Worm (Caenorhabditis elegans): ENCODE measurements around the gene Y52E8A.2.
A peak's percentile ranks its signal among the peaks of the same experiment; 100 is the strongest.

DNA sequence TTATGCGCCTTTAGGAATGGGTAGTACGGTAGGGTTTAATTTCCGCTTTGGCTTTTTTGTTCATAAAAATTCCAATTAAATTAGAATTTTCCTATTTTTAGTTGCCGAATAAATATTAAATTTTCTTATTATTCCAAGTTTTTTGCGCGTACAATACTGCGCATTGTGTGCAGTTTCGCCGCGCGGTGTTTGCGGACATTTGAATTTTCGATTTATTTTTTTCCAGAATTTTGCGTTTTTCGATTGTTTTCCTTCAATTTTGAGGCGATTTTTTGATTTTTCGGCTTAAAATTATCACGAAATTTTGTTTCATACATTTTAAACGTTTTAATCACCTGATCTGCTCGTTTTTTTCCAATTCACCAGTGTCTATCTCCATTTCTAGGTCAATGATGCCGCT is 2.2 kb downstream of the Y52E8A.2 start, which contains the start of gene H20J04.6:
- TF ChIP-seq ceh-83 (GFP tag; optimal IDR thresholded peaks at IDR 0.05) (peak; percentile 13), elt-3 (tag; optimal IDR thresholded peaks at IDR 0.05) (no peak), mep-1 (tag; optimal IDR thresholded peaks at IDR 0.05) (peak; percentile 29), mls-2 (tag; optimal IDR thresholded peaks at IDR 0.05) (no peak), snpc-4 (tag; optimal IDR thresholded peaks at IDR 0.05) (no peak), elt-1 (tag; optimal IDR thresholded peaks at IDR 0.05; ENCODE audit: borderline replicate concordance, insufficient read depth) (no peak), bed-3 (GFP tag; optimal IDR thresholded peaks at IDR 0.05) (no peak), flh-1 (GFP tag; optimal IDR thresholded peaks at IDR 0.05) (no peak), unc-39 (tag; optimal IDR thresholded peaks at IDR 0.05) (no peak), drap-1 (GFP tag; optimal IDR thresholded peaks at IDR 0.05) (no peak), unc-62 (GFP tag; optimal IDR thresholded peaks at IDR 0.05) (no peak), lin-13 (tag; optimal IDR thresholded peaks at IDR 0.05) (no peak)
